Worm (Caenorhabditis elegans) whole organism, late embryonic: ENCODE measurements around the gene wdr-83.

Experiments used
- ceh-30 ChIP-seq: fragments of 150-350 bp; optimal IDR thresholded peaks from 2 replicates; lab custom pipeline; 2014; ENCODE audit warnings: missing biosample characterization, missing genetic modification characterization
- dmd-4 ChIP-seq: sonication (generic microtip); optimal IDR thresholded peaks from 2 replicates; lab custom pipeline; 2016; ENCODE audit warnings: borderline replicate concordance, missing genetic modification characterization, missing compliant biosample characterization
- nfya-1 ChIP-seq: sonication (generic microtip); optimal IDR thresholded peaks from 2 replicates; lab custom pipeline; 2017; ENCODE audit warnings: missing genetic modification characterization, mild to moderate bottlenecking, missing compliant biosample characterization, antibody characterized with exemption, moderate library complexity
- pag-3 ChIP-seq: sonication (generic microtip); optimal IDR thresholded peaks from 2 replicates; lab custom pipeline; 2016; ENCODE audit warnings: missing compliant biosample characterization, missing genetic modification characterization, borderline replicate concordance
- pax-1 ChIP-seq: fragments of 150-350 bp; optimal IDR thresholded peaks from 2 replicates; lab custom pipeline; 2014; ENCODE audit warnings: missing biosample characterization, missing genetic modification characterization
- pha-4 ChIP-seq: fragments of 150-350 bp; optimal IDR thresholded peaks from 2 replicates; lab custom pipeline; 2018; ENCODE audit warnings: missing biosample characterization, missing genetic modification reagents, missing genetic modification characterization
- pqm-1 ChIP-seq: sonication (generic microtip); optimal IDR thresholded peaks from 2 replicates; lab custom pipeline; 2016; ENCODE audit warnings: missing genetic modification characterization, missing compliant biosample characterization

- no peak for TF ChIP-seq pha-4 (tag; lab: Kevin White, UChicago)
- no peak for TF ChIP-seq nfya-1 (tag; lab: Kevin White, UChicago)
- no peak for TF ChIP-seq pqm-1 (tag; lab: Kevin White, UChicago)
- no peak for TF ChIP-seq pax-1
- no peak for TF ChIP-seq pag-3 (tag; lab: Kevin White, UChicago)
- no peak for TF ChIP-seq dmd-4 (tag; lab: Kevin White, UChicago)
- TF ChIP-seq ceh-30 (tag; lab: Kevin White, UChicago), result no peak
These were observed 49.7 kb downstream of the wdr-83 start for ce11 chrII:4981682-4982404.
